Fruit fly (Drosophila melanogaster) whole organism, embryonic: ENCODE measurements around the gene CG18542.

Experiments
- C15 ChIP-seq: fragments of 200-800 bp; sonication (Bioruptor generic); IDR thresholded peaks from 3 replicates; pipeline ENCODE4 v1.3.6; 2022; ENCODE audit warnings: missing biosample characterization, missing genetic modification characterization
- CG10462 ChIP-seq: fragments of 200-800 bp; sonication (Bioruptor generic); optimal IDR thresholded peaks from 2 replicates; lab custom pipeline; 2016; ENCODE audit warnings: missing biosample characterization, missing genetic modification characterization
- CG12155 ChIP-seq: fragments of 200-800 bp; sonication (Bioruptor generic); optimal IDR thresholded peaks from 3 replicates; lab custom pipeline; 2016; ENCODE audit warnings: missing biosample characterization, missing genetic modification characterization
- CG12236 ChIP-seq: fragments of 200-800 bp; sonication (Bioruptor generic); optimal IDR thresholded peaks from 2 replicates; lab custom pipeline; 2016; ENCODE audit warnings: missing biosample characterization, missing genetic modification characterization
- CG13775 ChIP-seq: fragments of 200-800 bp; sonication (Bioruptor generic); optimal IDR thresholded peaks from 3 replicates; lab custom pipeline; 2017; ENCODE audit warnings: missing biosample characterization, mild to moderate bottlenecking, missing genetic modification characterization
- CG17912 ChIP-seq: fragments of 200-800 bp; sonication (Bioruptor generic); optimal IDR thresholded peaks from 2 replicates; lab custom pipeline; 2018; ENCODE audit warnings: missing biosample characterization, mild to moderate bottlenecking, missing genetic modification characterization
- CG1792 ChIP-seq: fragments of 200-800 bp; sonication (Bioruptor generic); optimal IDR thresholded peaks from 2 replicates; lab custom pipeline; 2016; ENCODE audit warnings: missing biosample characterization, missing genetic modification characterization
- CG18619 ChIP-seq: fragments of 200-800 bp; sonication (Bioruptor generic); optimal IDR thresholded peaks from 3 replicates; lab custom pipeline; 2017; ENCODE audit warnings: missing biosample characterization, mild to moderate bottlenecking, missing genetic modification characterization
- CG2875 ChIP-seq: fragments of 200-800 bp; sonication (Bioruptor generic); optimal IDR thresholded peaks from 2 replicates; lab custom pipeline; 2017; ENCODE audit warnings: missing biosample characterization, mild to moderate bottlenecking, missing genetic modification characterization, missing genetic modification reagents
- CG2889 ChIP-seq: fragments of 200-800 bp; sonication (Bioruptor generic); IDR thresholded peaks from 3 replicates; pipeline ENCODE4 v1.3.6; 2022; ENCODE audit warnings: missing biosample characterization, missing genetic modification characterization
- CG30431 ChIP-seq: fragments of 200-800 bp; sonication (Bioruptor generic); optimal IDR thresholded peaks from 2 replicates; lab custom pipeline; 2017; ENCODE audit warnings: missing biosample characterization, missing genetic modification characterization
- CG3065 ChIP-seq: fragments of 200-800 bp; sonication (Bioruptor generic); optimal IDR thresholded peaks from 2 replicates; lab custom pipeline; 2016; ENCODE audit warnings: missing biosample characterization, missing genetic modification characterization
- CG33213 ChIP-seq: fragments of 200-800 bp; sonication (Bioruptor generic); optimal IDR thresholded peaks from 3 replicates; lab custom pipeline; 2016; ENCODE audit warnings: missing biosample characterization, missing genetic modification characterization
- CG3995 ChIP-seq: fragments of 200-800 bp; sonication (Bioruptor generic); optimal IDR thresholded peaks from 3 replicates; lab custom pipeline; 2016; ENCODE audit warnings: missing biosample characterization, missing genetic modification characterization
- CG4282 ChIP-seq: fragments of 200-800 bp; sonication (Bioruptor generic); optimal IDR thresholded peaks from 2 replicates; lab custom pipeline; 2016; ENCODE audit warnings: missing biosample characterization, missing genetic modification characterization
- CG4328 ChIP-seq: fragments of 200-800 bp; sonication (Bioruptor generic); optimal IDR thresholded peaks from 3 replicates; lab custom pipeline; 2017; ENCODE audit warnings: missing biosample characterization, missing genetic modification reagents, missing genetic modification characterization
- CG4730 ChIP-seq: fragments of 200-800 bp; sonication (Bioruptor generic); IDR thresholded peaks from 2 replicates; pipeline ENCODE4 v1.3.6; 2022; ENCODE audit warnings: missing biosample characterization, missing genetic modification characterization
- CG5953 ChIP-seq: fragments of 200-800 bp; sonication (Bioruptor generic); IDR thresholded peaks from 2 replicates; pipeline ENCODE4 v1.3.6; 2022; ENCODE audit warnings: missing biosample characterization, missing genetic modification characterization
- CG6254 ChIP-seq: fragments of 200-800 bp; sonication (Bioruptor generic); optimal IDR thresholded peaks from 3 replicates; lab custom pipeline; 2017; ENCODE audit warnings: mild to moderate bottlenecking, missing biosample characterization, missing genetic modification reagents, missing genetic modification characterization
- CG6272 ChIP-seq: fragments of 200-800 bp; sonication (Bioruptor generic); IDR thresholded peaks from 2 replicates; pipeline ENCODE4 v1.3.6; 2022; ENCODE audit warnings: missing biosample characterization, missing genetic modification characterization
- CG6683 ChIP-seq: fragments of 200-800 bp; sonication (Bioruptor generic); optimal IDR thresholded peaks from 2 replicates; lab custom pipeline; 2017; ENCODE audit warnings: missing biosample characterization, mild to moderate bottlenecking, missing genetic modification characterization, missing genetic modification reagents
- CG7928 ChIP-seq: fragments of 200-800 bp; sonication (Bioruptor generic); optimal IDR thresholded peaks from 2 replicates; lab custom pipeline; 2017; ENCODE audit warnings: missing biosample characterization, mild to moderate bottlenecking, missing genetic modification characterization
- CG8089 ChIP-seq: fragments of 200-800 bp; sonication (Bioruptor generic); optimal IDR thresholded peaks from 3 replicates; lab custom pipeline; 2016; ENCODE audit warnings: missing biosample characterization, missing genetic modification characterization
- CTCF ChIP-seq: fragments of 200-800 bp; sonication (Bioruptor generic); optimal IDR thresholded peaks from 2 replicates; lab custom pipeline; 2017; ENCODE audit warnings: missing biosample characterization, mild to moderate bottlenecking, missing genetic modification characterization, moderate library complexity
- Dbx ChIP-seq: fragments of 200-800 bp; sonication (Bioruptor generic); IDR thresholded peaks from 3 replicates; pipeline ENCODE4 v1.3.6; 2022; ENCODE audit warnings: missing biosample characterization, missing genetic modification characterization
- Dref ChIP-seq: fragments of 200-800 bp; sonication (Bioruptor generic); IDR thresholded peaks from 2 replicates; pipeline ENCODE4 v1.3.6; 2022; ENCODE audit warnings: missing biosample characterization, missing genetic modification characterization
- Fer2 ChIP-seq: fragments of 200-800 bp; sonication (Bioruptor generic); optimal IDR thresholded peaks from 2 replicates; lab custom pipeline; 2018; ENCODE audit warnings: missing biosample characterization, mild to moderate bottlenecking, missing genetic modification characterization, moderate library complexity
- GATAe ChIP-seq: fragments of 200-800 bp; sonication (Bioruptor generic); conservative IDR thresholded peaks from 2 replicates; pipeline ENCODE4 v1.3.6; 2022; ENCODE audit warnings: missing biosample characterization, missing genetic modification characterization
- Jarid2 ChIP-seq: fragments of 200-800 bp; sonication (Bioruptor generic); optimal IDR thresholded peaks from 3 replicates; lab custom pipeline; 2017; ENCODE audit warnings: mild to moderate bottlenecking, missing biosample characterization, missing genetic modification reagents, missing genetic modification characterization
- MESR4 ChIP-seq: fragments of 200-800 bp; sonication (Bioruptor generic); optimal IDR thresholded peaks from 2 replicates; lab custom pipeline; 2018; ENCODE audit warnings: missing biosample characterization, mild to moderate bottlenecking, missing genetic modification characterization, moderate library complexity
- MTF-1 ChIP-seq: fragments of 200-800 bp; sonication (Bioruptor generic); optimal IDR thresholded peaks from 2 replicates; lab custom pipeline; 2018; ENCODE audit warnings: missing biosample characterization, mild to moderate bottlenecking, missing genetic modification characterization, borderline replicate concordance
- Max ChIP-seq: fragments of 200-800 bp; sonication (Bioruptor generic); optimal IDR thresholded peaks from 2 replicates; lab custom pipeline; 2016; ENCODE audit warnings: missing biosample characterization, mild to moderate bottlenecking, missing genetic modification characterization
- NC2β ChIP-seq: fragments of 200-800 bp; sonication (Bioruptor generic); optimal IDR thresholded peaks from 2 replicates; lab custom pipeline; 2016; ENCODE audit warnings: missing biosample characterization, missing genetic modification characterization
- Nf-YC ChIP-seq: fragments of 200-800 bp; optimal IDR thresholded peaks from 3 replicates; lab custom pipeline; 2019; ENCODE audit warnings: missing biosample characterization, mild to moderate bottlenecking, missing genetic modification characterization, moderate library complexity
- Scr ChIP-seq: fragments of 200-800 bp; sonication (Bioruptor generic); IDR thresholded peaks from 2 replicates; pipeline ENCODE4 v1.3.6; 2022; ENCODE audit warnings: missing biosample characterization, missing genetic modification characterization; ENCODE audit not compliant: partially characterized antibody
- Sox100B ChIP-seq: fragments of 200-800 bp; sonication (Bioruptor generic); optimal IDR thresholded peaks from 3 replicates; lab custom pipeline; 2018; ENCODE audit warnings: missing biosample characterization, mild to moderate bottlenecking, missing genetic modification characterization
- Vsx1 ChIP-seq: fragments of 200-800 bp; sonication (Bioruptor generic); optimal IDR thresholded peaks from 2 replicates; lab custom pipeline; 2017; ENCODE audit warnings: missing biosample characterization, mild to moderate bottlenecking, missing genetic modification characterization, missing genetic modification reagents
- bigmax ChIP-seq: fragments of 200-800 bp; sonication (Bioruptor generic); optimal IDR thresholded peaks from 2 replicates; lab custom pipeline; 2018; ENCODE audit warnings: missing biosample characterization, mild to moderate bottlenecking, missing genetic modification characterization
- crc ChIP-seq: fragments of 200-800 bp; sonication (Bioruptor generic); optimal IDR thresholded peaks from 2 replicates; lab custom pipeline; 2016; ENCODE audit warnings: missing biosample characterization, missing genetic modification characterization
- crp ChIP-seq, 2 experiments: fragments of 200-800 bp; sonication (Bioruptor generic); optimal IDR thresholded peaks; 2 replicates in 1 of 2; 3 replicates in 1 of 2; lab custom pipeline; 2017; ENCODE audit warnings: missing biosample characterization in 2 of 2, missing genetic modification characterization in 2 of 2, mild to moderate bottlenecking in 1 of 2, moderate library complexity in 1 of 2
- disco-r ChIP-seq: fragments of 200-800 bp; sonication (Bioruptor generic); optimal IDR thresholded peaks from 2 replicates; lab custom pipeline; 2016; ENCODE audit warnings: missing biosample characterization, missing genetic modification characterization
- eve ChIP-seq, 2 experiments: fragments of >200 bp; optimal IDR thresholded peaks; 2 replicates each; lab custom pipeline; 2017; ENCODE audit warnings: missing biosample characterization in 2 of 2, missing genetic modification characterization in 2 of 2
- gro ChIP-seq: fragments of 200-800 bp; sonication (Bioruptor generic); optimal IDR thresholded peaks from 2 replicates; lab custom pipeline; 2016; ENCODE audit warnings: missing biosample characterization, missing genetic modification characterization
- lbe ChIP-seq: fragments of 200-800 bp; sonication (Bioruptor generic); optimal IDR thresholded peaks from 2 replicates; lab custom pipeline; 2016; ENCODE audit warnings: missing biosample characterization, mild to moderate bottlenecking, missing genetic modification characterization
- lola ChIP-seq, 3 experiments: fragments of >200 bp in 2 of 3; fragments of 200-800 bp in 1 of 3; sonication (Bioruptor generic) in 1 of 3; optimal IDR thresholded peaks; 2 replicates each; lab custom pipeline; 2017 to 2019; ENCODE audit warnings: missing biosample characterization in 3 of 3, missing genetic modification characterization in 3 of 3, mild to moderate bottlenecking in 1 of 3, moderate library complexity in 1 of 3
- org-1 ChIP-seq: fragments of 200-800 bp; sonication (Bioruptor generic); optimal IDR thresholded peaks from 2 replicates; lab custom pipeline; 2017; ENCODE audit warnings: missing biosample characterization, missing genetic modification characterization
- phol ChIP-seq: fragments of 200-800 bp; sonication (Bioruptor generic); optimal IDR thresholded peaks from 3 replicates; lab custom pipeline; 2018; ENCODE audit warnings: missing biosample characterization, mild to moderate bottlenecking, missing genetic modification characterization, moderate library complexity
- row ChIP-seq: fragments of 200-800 bp; sonication (Bioruptor generic); IDR thresholded peaks from 3 replicates; pipeline ENCODE4 v1.3.6; 2022; ENCODE audit warnings: missing biosample characterization, missing genetic modification characterization
- sens ChIP-seq: fragments of 200-800 bp; sonication (Bioruptor generic); peaks from one replicate; lab custom pipeline; 2016; ENCODE audit warnings: missing biosample characterization, missing genetic modification characterization
- sima ChIP-seq: fragments of 200-800 bp; sonication (Bioruptor generic); optimal IDR thresholded peaks from 2 replicates; lab custom pipeline; 2016; ENCODE audit warnings: missing biosample characterization, missing genetic modification characterization

Gene CG18542

DNA sequence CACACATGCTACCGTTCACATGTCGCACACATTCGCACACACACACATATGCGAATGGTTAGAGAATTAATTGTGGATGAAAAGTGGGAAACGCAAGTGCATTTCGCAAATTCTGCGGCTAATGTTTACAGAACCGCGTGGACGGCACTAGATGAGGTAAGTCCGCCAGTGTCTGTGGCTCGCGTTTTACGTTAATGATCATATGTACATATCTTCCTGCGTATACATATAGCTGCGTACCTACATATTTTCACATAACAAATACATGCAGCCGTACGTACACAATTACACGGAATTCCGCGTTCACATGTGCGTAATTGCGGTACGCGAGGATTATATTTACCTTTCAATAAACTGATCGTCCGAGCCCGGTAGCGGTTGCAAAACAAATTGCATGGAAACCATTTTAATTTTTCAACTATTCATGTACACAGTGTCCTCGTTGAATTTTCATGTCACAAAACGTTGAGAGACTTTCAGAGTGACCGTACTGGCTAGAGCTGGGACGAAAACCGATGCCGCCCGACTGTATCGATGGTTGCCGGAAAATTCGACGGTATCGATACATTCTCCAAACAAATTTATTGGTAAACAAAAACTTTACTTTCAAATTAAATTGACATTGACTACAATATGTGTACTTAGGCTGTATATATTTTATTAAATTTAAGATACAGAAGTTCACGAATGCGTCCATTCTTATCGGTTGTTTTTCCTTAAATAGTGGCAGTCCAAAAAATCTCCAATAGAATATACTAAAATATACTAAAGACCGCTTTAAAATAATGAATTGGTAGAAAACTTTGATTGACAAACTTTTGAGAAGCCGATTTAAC lies 39.8 kb downstream of the CG18542 start, which contains the start of gene hyd (continued):
- TF ChIP-seq CG7928 (GFP tag; lab: Kevin White, UChicago) (no peak), org-1 (GFP tag; lab: Kevin White, UChicago) (no peak), CG18619 (no peak), Nf-YC (tag; lab: Kevin White, UChicago) (no peak), sens (no peak), Dref (GFP tag; lab: Robert Waterston, UW) (peak; percentile 89), CG10462 (no peak), CG17912 (no peak), CG5953 (GFP tag; lab: Robert Waterston, UW) (no peak), Fer2 (no peak), phol (tag; lab: Kevin White, UChicago) (peak; percentile 42), CG8089 (no peak), disco-r (GFP tag; lab: Kevin White, UChicago) (no peak), lola (GFP tag; optimal IDR thresholded peaks at IDR 0.05; lab: Kevin White, UChicago) (no peak), CG4282 (GFP tag; lab: Kevin White, UChicago) (no peak), crc (GFP tag; lab: Kevin White, UChicago) (no peak), crp (GFP tag; optimal IDR thresholded peaks at IDR 0.05; lab: Kevin White, UChicago) (no peak), CG2889 (GFP tag; lab: Robert Waterston, UW) (no peak), Dbx (GFP tag; lab: Robert Waterston, UW) (no peak), lbe (no peak), Vsx1 (no peak), CG33213 (GFP tag; lab: Kevin White, UChicago) (no peak), NC2β (GFP tag; lab: Kevin White, UChicago) (no peak), CG4730 (no peak), Sox100B (GFP tag; lab: Kevin White, UChicago) (no peak), CG1792 (GFP tag; lab: Kevin White, UChicago) (peak; percentile 36), CG12236 (no peak), sima (GFP tag; lab: Kevin White, UChicago) (no peak), eve (GFP tag; optimal IDR thresholded peaks at IDR 0.05; lab: Kevin White, UChicago) (no peak), Jarid2 (no peak), MTF-1 (GFP tag; lab: Kevin White, UChicago) (no peak), CTCF (peak; percentile 34), Scr (GFP tag; lab: Robert Waterston, UW) (peak; percentile 88), CG2875 (GFP tag; lab: Kevin White, UChicago) (no peak), CG3065 (no peak), row (GFP tag; lab: Robert Waterston, UW) (peak; percentile 48; the same call in 2 of the 3 replicates), CG3995 (GFP tag; lab: Kevin White, UChicago) (peak; percentile 45), GATAe (no peak), CG6272 (no peak; the same call in none of the 2 replicates), MESR4 (GFP tag; lab: Kevin White, UChicago) (peak; percentile 92), CG30431 (no peak), CG12155 (no peak), gro (GFP tag; lab: Kevin White, UChicago) (no peak), CG6683 (GFP tag; lab: Kevin White, UChicago) (no peak), CG4328 (no peak), Max (GFP tag; lab: Kevin White, UChicago) (no peak), CG13775 (no peak), CG6254 (GFP tag; lab: Kevin White, UChicago) (no peak), bigmax (no peak), C15 (GFP tag; lab: Robert Waterston, UW) (no peak)
